Worm (Caenorhabditis elegans) whole organism, mixed stage, embryonic: ENCODE results near the gene nep-23.
A peak's percentile ranks its signal among the peaks of the same experiment; 100 is the strongest.

Source experiments
- M03D4.4 ChIP-seq: sonication (generic microtip); optimal IDR thresholded peaks from 2 replicates; lab custom pipeline; 2017; ENCODE audit warnings: mild to moderate bottlenecking, missing genetic modification characterization, missing compliant biosample characterization
- bed-3 ChIP-seq: fragments of 200-800 bp; sonication (Bioruptor generic); optimal IDR thresholded peaks from 3 replicates; lab custom pipeline; 2018; ENCODE audit warnings: mild to moderate bottlenecking, missing genetic modification characterization, moderate library complexity, missing compliant biosample characterization
- blmp-1 ChIP-seq: fragments of 150-350 bp; optimal IDR thresholded peaks from 2 replicates; lab custom pipeline; 2014; ENCODE audit warnings: missing biosample characterization, missing genetic modification characterization
- ceh-39 ChIP-seq: fragments of 150-350 bp; optimal IDR thresholded peaks from 2 replicates; lab custom pipeline; 2014; ENCODE audit warnings: missing biosample characterization, missing genetic modification characterization
- ceh-43 ChIP-seq: fragments of 200-800 bp; sonication (Bioruptor generic); optimal IDR thresholded peaks from 2 replicates; lab custom pipeline; 2018; ENCODE audit warnings: mild to moderate bottlenecking, missing genetic modification characterization, moderate library complexity, missing compliant biosample characterization
- ceh-83 ChIP-seq: fragments of 200-800 bp; sonication (Bioruptor generic); optimal IDR thresholded peaks from 2 replicates; lab custom pipeline; 2018; ENCODE audit warnings: mild to moderate bottlenecking, missing genetic modification characterization, missing compliant biosample characterization
- ces-1 ChIP-seq: fragments of 150-350 bp; optimal IDR thresholded peaks from 2 replicates; lab custom pipeline; 2014; ENCODE audit warnings: missing biosample characterization, missing genetic modification reagents, missing genetic modification characterization
- cnd-1 ChIP-seq: fragments of 200-800 bp; sonication (Bioruptor generic); optimal IDR thresholded peaks from 2 replicates; lab custom pipeline; 2018; ENCODE audit warnings: mild to moderate bottlenecking, missing genetic modification characterization, missing compliant biosample characterization
- drap-1 ChIP-seq: fragments of 200-800 bp; sonication (Bioruptor generic); optimal IDR thresholded peaks from 3 replicates; lab custom pipeline; 2018; ENCODE audit warnings: mild to moderate bottlenecking, missing genetic modification characterization, missing compliant biosample characterization
- elt-1 ChIP-seq: sonication (generic microtip); optimal IDR thresholded peaks from 2 replicates; lab custom pipeline; 2017; ENCODE audit warnings: missing genetic modification characterization, mild to moderate bottlenecking, missing compliant biosample characterization, antibody characterized with exemption, moderate library complexity, borderline replicate concordance; ENCODE audit not compliant: insufficient read depth
- flh-1 ChIP-seq: fragments of 200-800 bp; sonication (Bioruptor generic); optimal IDR thresholded peaks from 2 replicates; lab custom pipeline; 2018; ENCODE audit warnings: mild to moderate bottlenecking, missing genetic modification characterization, moderate library complexity, missing compliant biosample characterization
- ham-2 ChIP-seq: fragments of 200-800 bp; sonication (Bioruptor generic); optimal IDR thresholded peaks from 2 replicates; lab custom pipeline; 2018; ENCODE audit warnings: mild to moderate bottlenecking, missing genetic modification characterization, missing compliant biosample characterization
- hlh-1 ChIP-seq: fragments of 150-350 bp; optimal IDR thresholded peaks from 2 replicates; lab custom pipeline; 2014; ENCODE audit warnings: missing biosample characterization, missing genetic modification reagents, missing genetic modification characterization
- lin-13 ChIP-seq: fragments of 150-350 bp; optimal IDR thresholded peaks from 2 replicates; lab custom pipeline; 2014; ENCODE audit warnings: missing biosample characterization, missing genetic modification characterization
- lin-32 ChIP-seq: fragments of 200-800 bp; sonication (Bioruptor generic); optimal IDR thresholded peaks from 2 replicates; lab custom pipeline; 2018; ENCODE audit warnings: mild to moderate bottlenecking, missing genetic modification characterization, missing compliant biosample characterization
- lsy-2 ChIP-seq: fragments of 150-350 bp; optimal IDR thresholded peaks from 2 replicates; lab custom pipeline; 2014; ENCODE audit warnings: missing biosample characterization, missing genetic modification characterization
- mab-5 ChIP-seq: fragments of 150-350 bp; optimal IDR thresholded peaks from 2 replicates; lab custom pipeline; 2014; ENCODE audit warnings: missing biosample characterization, missing genetic modification characterization
- mep-1 ChIP-seq: fragments of 150-350 bp; optimal IDR thresholded peaks from 2 replicates; lab custom pipeline; 2017; ENCODE audit warnings: missing biosample characterization, missing genetic modification reagents, missing genetic modification characterization, inconsistent platforms
- mls-2 ChIP-seq: sonication (generic microtip); optimal IDR thresholded peaks from 2 replicates; lab custom pipeline; 2016; ENCODE audit warnings: mild to moderate bottlenecking, missing genetic modification characterization, moderate library complexity, missing compliant biosample characterization
- nhr-12 ChIP-seq: fragments of 150-350 bp; optimal IDR thresholded peaks from 2 replicates; lab custom pipeline; 2014; ENCODE audit warnings: missing biosample characterization, missing genetic modification characterization
- nhr-237 ChIP-seq: fragments of 150-350 bp; optimal IDR thresholded peaks from 2 replicates; lab custom pipeline; 2014; ENCODE audit warnings: missing biosample characterization, missing genetic modification characterization
- nhr-76 ChIP-seq: sonication (generic microtip); optimal IDR thresholded peaks from 2 replicates; lab custom pipeline; 2017; ENCODE audit warnings: missing biosample characterization, missing genetic modification characterization
- pha-4 ChIP-seq: fragments of 150-350 bp; optimal IDR thresholded peaks from 2 replicates; lab custom pipeline; 2018; ENCODE audit warnings: missing biosample characterization, missing genetic modification reagents, missing genetic modification characterization
- snpc-4 ChIP-seq: fragments of 150-350 bp; optimal IDR thresholded peaks from 2 replicates; lab custom pipeline; 2014; ENCODE audit warnings: missing biosample characterization, missing genetic modification characterization
- sptf-1 ChIP-seq: sonication (generic microtip); optimal IDR thresholded peaks from 2 replicates; lab custom pipeline; 2017; ENCODE audit warnings: mild to moderate bottlenecking, missing genetic modification characterization, moderate library complexity, missing compliant biosample characterization
- tbx-8 ChIP-seq: fragments of 200-800 bp; sonication (Bioruptor generic); optimal IDR thresholded peaks from 2 replicates; lab custom pipeline; 2018; ENCODE audit warnings: mild to moderate bottlenecking, missing genetic modification characterization, moderate library complexity, missing compliant biosample characterization
- unc-120 ChIP-seq: sonication (generic microtip); optimal IDR thresholded peaks from 2 replicates; lab custom pipeline; 2017; ENCODE audit warnings: missing genetic modification characterization, missing compliant biosample characterization; ENCODE audit not compliant: poor library complexity, severe bottlenecking
- unc-39 ChIP-seq: fragments of 150-350 bp; optimal IDR thresholded peaks from 2 replicates; lab custom pipeline; 2014; ENCODE audit warnings: missing biosample characterization, missing genetic modification characterization
- unc-62 ChIP-seq: fragments of 150-350 bp; optimal IDR thresholded peaks from 2 replicates; lab custom pipeline; 2014; ENCODE audit warnings: missing biosample characterization, missing genetic modification reagents, missing genetic modification characterization
- zip-8 ChIP-seq: fragments of 150-350 bp; optimal IDR thresholded peaks from 2 replicates; lab custom pipeline; 2014; ENCODE audit warnings: missing biosample characterization, missing genetic modification characterization
- ztf-11 ChIP-seq: fragments of 150-350 bp; optimal IDR thresholded peaks from 2 replicates; lab custom pipeline; 2014; ENCODE audit warnings: missing biosample characterization, missing genetic modification characterization

The nep-23 gene

DNA sequence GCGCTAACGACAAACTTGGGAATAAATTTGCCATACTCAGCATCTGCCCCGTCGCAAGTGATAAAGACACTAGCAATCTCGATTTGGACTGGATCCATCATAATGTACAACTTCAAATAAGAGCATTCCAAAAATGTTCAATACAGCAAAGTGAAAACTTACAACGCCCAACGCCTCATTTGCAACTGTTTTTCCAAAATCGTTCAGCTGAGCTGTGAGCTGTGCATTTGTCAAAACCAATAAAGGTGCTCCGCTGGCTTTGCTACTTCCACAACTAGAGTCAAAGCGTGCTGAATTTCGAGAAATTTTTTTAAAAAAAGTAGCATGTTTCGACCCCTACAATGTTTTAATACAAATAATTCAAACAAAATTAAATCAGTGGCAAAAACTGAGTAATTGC is 10.9 kb downstream of the nep-23 start, which contains the start of gene Y116A8C.49:
Gene Y116A8C.49 (minus strand): TSS at position 101 of the 400 bp plus-strand sequence.
- TF ChIP-seq elt-1 (tag; lab: Kevin White, UChicago): no peak
- no peak for TF ChIP-seq mab-5
- no peak for TF ChIP-seq hlh-1 (tag; lab: Kevin White, UChicago)
- no peak for TF ChIP-seq nhr-76 (tag; lab: Kevin White, UChicago)

DNA sequence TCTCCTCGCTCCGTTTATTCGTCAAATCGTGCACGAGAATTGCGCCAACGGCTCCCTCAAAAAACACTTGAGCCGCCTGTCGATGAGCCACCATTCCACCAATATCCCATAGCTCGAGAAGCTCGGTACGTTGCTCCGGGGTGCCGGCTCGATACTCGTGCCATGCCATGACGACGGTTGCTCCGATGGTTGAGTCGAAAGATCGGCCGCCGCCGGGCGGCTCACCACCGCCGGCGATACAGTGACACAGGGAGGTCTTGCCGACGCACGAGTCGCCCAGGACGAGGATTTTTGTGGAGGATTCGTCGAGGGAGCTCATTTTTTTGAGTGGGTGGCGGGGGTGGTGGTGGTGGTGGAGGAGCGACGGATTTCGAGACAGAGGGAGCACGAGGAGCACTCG is 15.9 kb downstream of the nep-23 start:
- TF ChIP-seq unc-120 (tag; lab: Kevin White, UChicago) (no peak), nhr-76 (tag; lab: Kevin White, UChicago) (no peak), nhr-237 (tag; lab: Kevin White, UChicago) (no peak), sptf-1 (tag; lab: Kevin White, UChicago) (no peak), mab-5 (no peak), zip-8 (tag; lab: Kevin White, UChicago) (no peak), ceh-39 (tag; lab: Kevin White, UChicago) (no peak), bed-3 (GFP tag; lab: Kevin White, UChicago) (no peak), pha-4 (tag; lab: Kevin White, UChicago) (no peak), unc-39 (no peak), snpc-4 (tag; lab: Kevin White, UChicago) (no peak), blmp-1 (tag; lab: Kevin White, UChicago) (no peak)

DNA sequence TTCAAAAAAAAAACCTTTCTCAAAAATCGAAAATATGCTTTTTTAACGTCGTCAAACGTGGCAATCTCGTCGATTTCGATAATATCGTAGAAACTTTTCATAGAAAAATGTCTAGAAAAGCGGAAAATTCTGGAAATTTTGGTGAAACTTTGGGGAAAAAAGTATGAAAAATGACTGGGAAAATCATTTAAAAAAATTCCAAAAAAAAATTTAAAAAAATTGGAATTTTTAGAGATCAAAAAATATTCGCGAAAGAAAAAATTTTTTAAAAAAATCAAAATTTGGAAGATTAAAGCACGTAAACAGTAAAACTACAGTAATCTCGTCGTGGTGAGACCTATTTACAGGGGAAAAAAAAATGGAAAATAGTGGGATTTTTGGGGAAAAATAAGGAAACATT is 18.9 kb downstream of the nep-23 start, which contains the start of gene Y116A8C.10:
Gene Y116A8C.10 (minus strand): TSS at position 101 of the 400 bp plus-strand sequence.
- no peak for TF ChIP-seq drap-1 (GFP tag; lab: Kevin White, UChicago)
- TF ChIP-seq M03D4.4 (tag; lab: Kevin White, UChicago): no peak
- TF ChIP-seq unc-120 (tag; lab: Kevin White, UChicago): no peak
- TF ChIP-seq cnd-1: no peak
- TF ChIP-seq tbx-8 (GFP tag; lab: Kevin White, UChicago): no peak
- TF ChIP-seq pha-4 (tag; lab: Kevin White, UChicago): no peak

ce11 chrIV:16946746-16947145 is 26.6 kb downstream of the nep-23 start, which contains the start of the genes Y116A8C.9 and arf-6:
Y116A8C.9 (minus strand) TSS chrIV:16946800.
arf-6 (plus strand) TSS chrIV:16947120.
- TF ChIP-seq tbx-8 (GFP tag; lab: Kevin White, UChicago) (peak; percentile 18), unc-39 (no peak), lin-32 (peak; percentile 7), bed-3 (GFP tag; lab: Kevin White, UChicago) (peak; percentile 3), lsy-2 (tag; lab: Kevin White, UChicago) (peak; percentile 4), drap-1 (GFP tag; lab: Kevin White, UChicago) (peak; percentile 46), ceh-83 (peak; percentile 56), cnd-1 (peak; percentile 38), sptf-1 (tag; lab: Kevin White, UChicago) (peak; percentile 80), zip-8 (tag; lab: Kevin White, UChicago) (no peak), ces-1 (GFP tag; lab: Kevin White, UChicago) (peak; percentile 81), ztf-11 (peak; percentile 31), M03D4.4 (tag; lab: Kevin White, UChicago) (peak; percentile 77), pha-4 (tag; lab: Kevin White, UChicago) (no peak), mls-2 (tag; lab: Kevin White, UChicago) (peak; percentile 83), lin-13 (peak; percentile 53), unc-120 (tag; lab: Kevin White, UChicago) (peak; percentile 38), mab-5 (no peak), hlh-1 (tag; lab: Kevin White, UChicago) (peak; percentile 37), ceh-43 (GFP tag; lab: Kevin White, UChicago) (peak; percentile 45), mep-1 (peak; percentile 13), snpc-4 (tag; lab: Kevin White, UChicago) (no peak)

DNA sequence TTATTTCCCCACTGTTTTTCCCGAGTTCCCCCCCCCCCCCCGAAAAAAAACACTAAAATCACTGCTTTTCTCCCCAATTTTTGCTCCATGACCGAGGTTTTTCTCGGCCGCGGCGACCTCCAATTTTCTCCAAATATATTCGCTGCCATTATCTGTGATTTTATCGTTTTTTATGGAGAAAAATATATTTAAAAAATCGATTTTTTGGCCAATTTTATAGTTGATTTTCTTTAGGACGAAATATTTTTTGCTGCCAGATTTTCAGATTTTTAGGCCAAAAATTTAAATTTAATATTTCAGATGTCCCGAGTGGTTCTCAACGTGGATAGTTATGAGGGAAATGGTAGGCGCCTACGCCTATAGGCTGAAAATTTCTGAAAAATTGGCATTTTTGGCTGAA is 29.6 kb downstream of the nep-23 start, which contains the start of gene rad-54.B:
Gene rad-54.B (plus strand): TSS at position 301 of the 400 bp plus-strand sequence.
- TF ChIP-seq mep-1 (no peak), lsy-2 (tag; lab: Kevin White, UChicago) (no peak), zip-8 (tag; lab: Kevin White, UChicago) (no peak), ztf-11 (no peak), hlh-1 (tag; lab: Kevin White, UChicago) (no peak), ceh-43 (GFP tag; lab: Kevin White, UChicago) (no peak), ceh-39 (tag; lab: Kevin White, UChicago) (no peak), M03D4.4 (tag; lab: Kevin White, UChicago) (no peak), flh-1 (GFP tag; lab: Kevin White, UChicago) (no peak), nhr-12 (tag; lab: Kevin White, UChicago) (no peak), lin-32 (no peak), sptf-1 (tag; lab: Kevin White, UChicago) (no peak), unc-62 (no peak), ham-2 (no peak)
